In the genomic region with DNA sequence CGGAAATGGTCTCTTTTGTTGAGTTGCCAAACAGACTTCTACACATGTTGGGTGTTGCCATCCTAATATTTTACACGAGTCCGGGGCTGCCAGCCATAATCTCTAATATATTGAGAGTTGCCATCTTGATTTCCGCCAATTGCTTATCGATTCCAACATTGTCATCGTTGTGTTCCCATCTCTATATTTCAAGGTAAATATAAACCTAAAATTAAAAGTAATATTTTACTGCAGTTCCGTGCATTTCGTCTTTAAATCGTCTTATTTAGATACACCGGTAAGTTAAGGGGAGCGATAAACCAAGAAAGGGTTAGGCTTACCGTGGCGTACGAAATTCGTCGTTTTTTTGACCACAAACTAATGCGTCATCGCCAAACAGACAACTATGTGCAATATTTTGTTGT, we compare ENCODE assay signal across 5 fruit fly cellular contexts.
A peak's percentile ranks its signal among the peaks of the same experiment; 100 is the strongest.
TF ChIP-seq lines count a peak whose summit lies in the region.

A gene (plus strand): TSS at position 138 of the 404 bp plus-strand sequence.

- TF ChIP-seq CTCF in S2 (optimal IDR thresholded peaks at IDR 0.05; lab: Kevin White, UChicago) = peak; percentile 51 to 70
- TF ChIP-seq CTCF in whole organism, embryonic (GFP tag; optimal IDR thresholded peaks at IDR 0.05; lab: Kevin White, UChicago) = peak; percentile 70

TF ChIP-seq in whole organism, adult, 20 proteins besides CTCF, POLR2A, EP300 and RAD21:
- no peak for TF ChIP-seq Clk (GFP tag; optimal IDR thresholded peaks at IDR 0.05; lab: Kevin White, UChicago)
- TF ChIP-seq CG1620 (GFP tag; optimal IDR thresholded peaks at IDR 0.05; lab: Kevin White, UChicago) = peak; percentile 48
- no peak for TF ChIP-seq cic (GFP tag; optimal IDR thresholded peaks at IDR 0.05; lab: Kevin White, UChicago)
- peak; percentile 12 for TF ChIP-seq CG5204 (GFP tag; optimal IDR thresholded peaks at IDR 0.05; lab: Kevin White, UChicago)
- TF ChIP-seq CG11617 (GFP tag; optimal IDR thresholded peaks at IDR 0.05; lab: Kevin White, UChicago) = no peak
- peak; percentile 9 for TF ChIP-seq Hr96 (GFP tag; optimal IDR thresholded peaks at IDR 0.05; lab: Kevin White, UChicago)
- TF ChIP-seq CG14711 (tag; optimal IDR thresholded peaks at IDR 0.05; lab: Kevin White, UChicago) = no peak
- peak; percentile 8 for TF ChIP-seq CG7045 (GFP tag; optimal IDR thresholded peaks at IDR 0.05; lab: Kevin White, UChicago)
- TF ChIP-seq CG7101 (tag; optimal IDR thresholded peaks at IDR 0.05; lab: Kevin White, UChicago) = peak; percentile 9
- peak; percentile 48 for TF ChIP-seq Mnt (GFP tag; optimal IDR thresholded peaks at IDR 0.05; lab: Kevin White, UChicago)
- TF ChIP-seq toe (GFP tag; optimal IDR thresholded peaks at IDR 0.05; lab: Kevin White, UChicago) = peak; percentile 56
- TF ChIP-seq Crg-1 (GFP tag; optimal IDR thresholded peaks at IDR 0.05; lab: Kevin White, UChicago) = no peak
- no peak for TF ChIP-seq tj (GFP tag; optimal IDR thresholded peaks at IDR 0.05; lab: Kevin White, UChicago)
- TF ChIP-seq CG33017 (tag; optimal IDR thresholded peaks at IDR 0.05; lab: Kevin White, UChicago) = no peak
- TF ChIP-seq kay (GFP tag; lab: Kevin White, UChicago; ENCODE audit: borderline replicate concordance) = peak; percentile 94
- TF ChIP-seq bab1 (GFP tag; optimal IDR thresholded peaks at IDR 0.05; lab: Kevin White, UChicago) = peak; percentile 33
- peak; percentile 20 for TF ChIP-seq pad (GFP tag; optimal IDR thresholded peaks at IDR 0.05; lab: Kevin White, UChicago)
- no peak for TF ChIP-seq cnc (optimal IDR thresholded peaks at IDR 0.05; lab: Kevin White, UChicago)
- peak; percentile 16 for TF ChIP-seq ovo (GFP tag; optimal IDR thresholded peaks at IDR 0.05; lab: Kevin White, UChicago)
- TF ChIP-seq CG12768 (GFP tag; optimal IDR thresholded peaks at IDR 0.05; lab: Kevin White, UChicago) = no peak

TF ChIP-seq in whole organism, embryonic, 481 proteins besides CTCF, POLR2A, EP300 and RAD21 (continues in another document):
- no peak for TF ChIP-seq CG6689 (GFP tag; IDR thresholded peaks at IDR 0.05; lab: Robert Waterston, UW)
- no peak for TF ChIP-seq CG2889 (GFP tag; IDR thresholded peaks at IDR 0.05; lab: Robert Waterston, UW)
- TF ChIP-seq CG30020 (tag; optimal IDR thresholded peaks at IDR 0.05; lab: Kevin White, UChicago) = peak; percentile 16
- TF ChIP-seq Neu2 (GFP tag; optimal IDR thresholded peaks at IDR 0.05; lab: Kevin White, UChicago; ENCODE audit: borderline replicate concordance) = no peak
- no peak for TF ChIP-seq odd (GFP tag; optimal IDR thresholded peaks at IDR 0.05; lab: Kevin White, UChicago)
- peak; percentile 54 for TF ChIP-seq zfh2 (GFP tag; optimal IDR thresholded peaks at IDR 0.05; lab: Kevin White, UChicago)
- peak; percentile 45; the same call in 1 of the 2 replicates for TF ChIP-seq unc-4 (GFP tag; IDR thresholded peaks at IDR 0.05; lab: Robert Waterston, UW; ENCODE audit: partially characterized antibody)
- TF ChIP-seq Elba2 (GFP tag; optimal IDR thresholded peaks at IDR 0.05; lab: Kevin White, UChicago) = peak; percentile 12
- TF ChIP-seq Oaz (GFP tag; IDR thresholded peaks at IDR 0.05; lab: Robert Waterston, UW) = no peak
- TF ChIP-seq twi (tag; optimal IDR thresholded peaks at IDR 0.05; lab: Kevin White, UChicago) = peak; percentile 2
- no peak for TF ChIP-seq fd96Cb (tag; optimal IDR thresholded peaks at IDR 0.05; lab: Kevin White, UChicago)
- TF ChIP-seq CG1603 (tag; optimal IDR thresholded peaks at IDR 0.05; lab: Kevin White, UChicago) = peak; percentile 74
- no peak for TF ChIP-seq so (GFP tag; IDR thresholded peaks at IDR 0.05; lab: Robert Waterston, UW)
- TF ChIP-seq sens-2 (GFP tag; IDR thresholded peaks at IDR 0.05; lab: Robert Waterston, UW) = no peak
- no peak for TF ChIP-seq CG3726 (GFP tag; IDR thresholded peaks at IDR 0.05; lab: Robert Waterston, UW)
- TF ChIP-seq CG6175 (GFP tag; IDR thresholded peaks at IDR 0.05; lab: Robert Waterston, UW) = no peak
- no peak for TF ChIP-seq pros (GFP tag; optimal IDR thresholded peaks at IDR 0.05; lab: Kevin White, UChicago)
- TF ChIP-seq Lhr (GFP tag; optimal IDR thresholded peaks at IDR 0.05; lab: Kevin White, UChicago) = peak; percentile 96
- TF ChIP-seq CG3407 (GFP tag; optimal IDR thresholded peaks at IDR 0.05; lab: Kevin White, UChicago) = no peak
- peak; percentile 62 for TF ChIP-seq sug (tag; optimal IDR thresholded peaks at IDR 0.05; lab: Kevin White, UChicago)
- no peak for TF ChIP-seq hkb (optimal IDR thresholded peaks at IDR 0.05; lab: Kevin White, UChicago)
- no peak for TF ChIP-seq hkb (GFP tag; IDR thresholded peaks at IDR 0.05; lab: Robert Waterston, UW)
- TF ChIP-seq Dip2 (GFP tag; IDR thresholded peaks at IDR 0.05; lab: Robert Waterston, UW) = no peak

TF ChIP-seq in whole organism, prepupa, 60 proteins besides CTCF, POLR2A, EP300 and RAD21 (continues in another document):
- no peak for TF ChIP-seq eg (GFP tag; IDR thresholded peaks at IDR 0.05; lab: Robert Waterston, UW)
- TF ChIP-seq fd59A (GFP tag; optimal IDR thresholded peaks at IDR 0.05; lab: Kevin White, UChicago) = no peak
- TF ChIP-seq Gug (GFP tag; IDR thresholded peaks at IDR 0.05; lab: Robert Waterston, UW) = no peak
- no peak for TF ChIP-seq net (GFP tag; optimal IDR thresholded peaks at IDR 0.05; lab: Kevin White, UChicago)
- no peak for TF ChIP-seq OdsH (GFP tag; optimal IDR thresholded peaks at IDR 0.05; lab: Kevin White, UChicago)
- TF ChIP-seq ss (GFP tag; optimal IDR thresholded peaks at IDR 0.05; lab: Kevin White, UChicago) = no peak
- TF ChIP-seq Sox14 (GFP tag; optimal IDR thresholded peaks at IDR 0.05; lab: Kevin White, UChicago) = peak; percentile 36
- TF ChIP-seq vri (GFP tag; optimal IDR thresholded peaks at IDR 0.05; lab: Kevin White, UChicago) = no peak
- TF ChIP-seq CG6854 (GFP tag; optimal IDR thresholded peaks at IDR 0.05; lab: Kevin White, UChicago) = no peak
- no peak for TF ChIP-seq svp (GFP tag; lab: Kevin White, UChicago)
- TF ChIP-seq dac (GFP tag; optimal IDR thresholded peaks at IDR 0.05; lab: Kevin White, UChicago) = no peak
- TF ChIP-seq CG31627 (GFP tag; optimal IDR thresholded peaks at IDR 0.05; lab: Kevin White, UChicago) = no peak
- no peak for TF ChIP-seq acj6 (GFP tag; optimal IDR thresholded peaks at IDR 0.05; lab: Kevin White, UChicago)
- no peak for TF ChIP-seq CG8319 (GFP tag; optimal IDR thresholded peaks at IDR 0.05; lab: Kevin White, UChicago)
- TF ChIP-seq Lpt (GFP tag; optimal IDR thresholded peaks at IDR 0.05; lab: Kevin White, UChicago) = no peak
- no peak for TF ChIP-seq Blimp-1 (GFP tag; optimal IDR thresholded peaks at IDR 0.05; lab: Kevin White, UChicago)
- TF ChIP-seq fd85E (GFP tag; optimal IDR thresholded peaks at IDR 0.05; lab: Kevin White, UChicago) = no peak
- TF ChIP-seq Eip78C (GFP tag; lab: Kevin White, UChicago) = peak; percentile 51
- TF ChIP-seq pdm3 (GFP tag; optimal IDR thresholded peaks at IDR 0.05; lab: Kevin White, UChicago) = no peak
- TF ChIP-seq CG32006 (GFP tag; optimal IDR thresholded peaks at IDR 0.05; lab: Kevin White, UChicago) = no peak
- no peak for TF ChIP-seq CG34406 (GFP tag; optimal IDR thresholded peaks at IDR 0.05; lab: Kevin White, UChicago)
- TF ChIP-seq CG10669 (GFP tag; optimal IDR thresholded peaks at IDR 0.05; lab: Kevin White, UChicago) = no peak
- peak; percentile 2 for TF ChIP-seq Eip93F (GFP tag; optimal IDR thresholded peaks at IDR 0.05; lab: Kevin White, UChicago)
- TF ChIP-seq CG15336 (GFP tag; IDR thresholded peaks at IDR 0.05; lab: Robert Waterston, UW) = no peak
- no peak for TF ChIP-seq Ets21C (GFP tag; optimal IDR thresholded peaks at IDR 0.05; lab: Kevin White, UChicago)
- TF ChIP-seq Met (GFP tag; optimal IDR thresholded peaks at IDR 0.05; lab: Kevin White, UChicago) = no peak
- TF ChIP-seq esn (GFP tag; optimal IDR thresholded peaks at IDR 0.05; lab: Kevin White, UChicago) = no peak

TF ChIP-seq in whole organism, wandering third instar larva, 38 proteins besides CTCF, POLR2A, EP300 and RAD21:
- TF ChIP-seq OdsH (GFP tag; optimal IDR thresholded peaks at IDR 0.05; lab: Kevin White, UChicago) = no peak
- no peak for TF ChIP-seq dl (GFP tag; optimal IDR thresholded peaks at IDR 0.05; lab: Kevin White, UChicago; ENCODE audit: insufficient read depth in 1 of 2, partially characterized antibody in 2 of 2)
- peak; percentile 90 for TF ChIP-seq Myc (optimal IDR thresholded peaks at IDR 0.05; lab: Kevin White, UChicago)
- peak; percentile 31 for TF ChIP-seq Hnf4 (GFP tag; optimal IDR thresholded peaks at IDR 0.05; lab: Kevin White, UChicago)
- TF ChIP-seq rgr (GFP tag; optimal IDR thresholded peaks at IDR 0.05; lab: Kevin White, UChicago) = peak; percentile 18
- TF ChIP-seq h (GFP tag; optimal IDR thresholded peaks at IDR 0.05; lab: Kevin White, UChicago) = peak; percentile 45
- peak; percentile 14 for TF ChIP-seq ey (GFP tag; optimal IDR thresholded peaks at IDR 0.05; lab: Kevin White, UChicago)
- peak; percentile 28 for TF ChIP-seq HLH106 (tag; optimal IDR thresholded peaks at IDR 0.05; lab: Kevin White, UChicago)
- TF ChIP-seq fru (GFP tag; optimal IDR thresholded peaks at IDR 0.05; lab: Kevin White, UChicago) = peak; percentile 28
- peak in 1 of 2 experiments; percentile 34 for TF ChIP-seq foxo (GFP tag; optimal IDR thresholded peaks at IDR 0.05; lab: Kevin White, UChicago)
- peak; percentile 15 for TF ChIP-seq CG9705 (GFP tag; optimal IDR thresholded peaks at IDR 0.05; lab: Kevin White, UChicago)
- peak; percentile 51 for TF ChIP-seq Hr83 (GFP tag; optimal IDR thresholded peaks at IDR 0.05; lab: Kevin White, UChicago; ENCODE audit: poor library complexity, severe bottlenecking)
- TF ChIP-seq Rel (GFP tag; optimal IDR thresholded peaks at IDR 0.05; lab: Kevin White, UChicago) = no peak
- peak; percentile 49 for TF ChIP-seq Rel (tag; optimal IDR thresholded peaks at IDR 0.05; lab: Kevin White, UChicago)
- TF ChIP-seq Sp1 (GFP tag; optimal IDR thresholded peaks at IDR 0.05; lab: Kevin White, UChicago) = no peak
- TF ChIP-seq CG32264 (GFP tag; optimal IDR thresholded peaks at IDR 0.05; lab: Kevin White, UChicago) = no peak
- TF ChIP-seq sage (GFP tag; optimal IDR thresholded peaks at IDR 0.05; lab: Kevin White, UChicago) = peak; percentile 67
- peak; percentile 35 for TF ChIP-seq Jra (GFP tag; optimal IDR thresholded peaks at IDR 0.05; lab: Kevin White, UChicago)
